Worm (Caenorhabditis elegans) whole organism, midembryonic: ENCODE measurements around the gene dlc-1.

ENCODE experiments used
- klf-2 ChIP-seq: fragments of 200-800 bp; sonication (Bioruptor generic); conservative IDR thresholded peaks from 2 replicates; pipeline ENCODE4 v1.3.6; 2022; ENCODE audit warnings: missing genetic modification reagents, missing genetic modification characterization, missing compliant biosample characterization
- ref-1 ChIP-seq: fragments of 200-800 bp; sonication (Bioruptor generic); conservative IDR thresholded peaks from 2 replicates; pipeline ENCODE4 v1.3.6; 2022; ENCODE audit warnings: missing genetic modification reagents, missing genetic modification characterization, missing compliant biosample characterization

ce11 chrIII:6499102-6499501, 35.5 kb upstream of the dlc-1 start:
- TF ChIP-seq klf-2 (GFP tag; lab: Robert Waterston, UW): no peak
- no peak for TF ChIP-seq ref-1 (GFP tag; lab: Robert Waterston, UW)
